Worm (Caenorhabditis elegans): ENCODE data around the gene hsp-3.

- TF ChIP-seq dao-5 (tag; optimal IDR thresholded peaks at IDR 0.05) (no peak), W03F9.2 (tag; optimal IDR thresholded peaks at IDR 0.05) (no peak)
Measured at ce11 chrX:6057580-6058305, 34.2 kb downstream of the hsp-3 start, which contains the start of gene gln-1.

All from whole organism, L4/young adult.